Fruit fly (Drosophila melanogaster) whole organism, prepupa: ENCODE results near the gene mex1.
A peak's percentile ranks its signal among the peaks of the same experiment; 100 is the strongest.

Experiments used
- Blimp-1 ChIP-seq: fragments of 200-800 bp; sonication (Bioruptor generic); optimal IDR thresholded peaks from 3 replicates; lab custom pipeline; 2017; ENCODE audit warnings: missing biosample characterization, missing genetic modification characterization, mild to moderate bottlenecking, moderate library complexity, missing genetic modification reagents
- CG10631 ChIP-seq: fragments of 200-800 bp; sonication (Bioruptor generic); optimal IDR thresholded peaks from 2 replicates; lab custom pipeline; 2016; ENCODE audit warnings: missing biosample characterization, missing genetic modification characterization
- CG10669 ChIP-seq: fragments of 200-800 bp; sonication (Bioruptor generic); optimal IDR thresholded peaks from 3 replicates; lab custom pipeline; 2018; ENCODE audit warnings: missing biosample characterization, mild to moderate bottlenecking, missing genetic modification characterization, moderate library complexity
- CG11294 ChIP-seq: fragments of 200-800 bp; sonication (Bioruptor generic); IDR thresholded peaks from 2 replicates; pipeline ENCODE4 v1.3.6; 2022; ENCODE audit warnings: missing biosample characterization, missing genetic modification characterization
- CG11902 ChIP-seq: fragments of 200-800 bp; sonication (Bioruptor generic); optimal IDR thresholded peaks from 3 replicates; lab custom pipeline; 2016; ENCODE audit warnings: missing biosample characterization, missing genetic modification characterization
- CG1621 ChIP-seq: fragments of 200-800 bp; sonication (Bioruptor generic); optimal IDR thresholded peaks from 3 replicates; lab custom pipeline; 2018; ENCODE audit warnings: missing biosample characterization, mild to moderate bottlenecking, missing genetic modification characterization
- CG16779 ChIP-seq: fragments of 200-800 bp; sonication (Bioruptor generic); optimal IDR thresholded peaks from 3 replicates; lab custom pipeline; 2017; ENCODE audit warnings: missing biosample characterization, mild to moderate bottlenecking, missing genetic modification characterization
- CG3032 ChIP-seq: fragments of 200-800 bp; optimal IDR thresholded peaks from 2 replicates; lab custom pipeline; 2019; ENCODE audit warnings: missing biosample characterization, mild to moderate bottlenecking, missing genetic modification characterization, moderate library complexity
- CG4318 ChIP-seq: fragments of 200-800 bp; sonication (Bioruptor generic); optimal IDR thresholded peaks from 3 replicates; lab custom pipeline; 2017; ENCODE audit warnings: missing biosample characterization, mild to moderate bottlenecking, missing genetic modification characterization
- CG6276 ChIP-seq: fragments of 200-800 bp; sonication (Bioruptor generic); optimal IDR thresholded peaks from 2 replicates; lab custom pipeline; 2017; ENCODE audit warnings: missing biosample characterization, mild to moderate bottlenecking, missing genetic modification characterization
- CG6854 ChIP-seq: fragments of 200-800 bp; sonication (Bioruptor generic); optimal IDR thresholded peaks from 2 replicates; lab custom pipeline; 2017; ENCODE audit warnings: missing biosample characterization, mild to moderate bottlenecking, missing genetic modification characterization
- CG7368 ChIP-seq: fragments of 200-800 bp; sonication (Bioruptor generic); optimal IDR thresholded peaks from 3 replicates; lab custom pipeline; 2016; ENCODE audit warnings: missing biosample characterization, missing genetic modification characterization
- CG8119 ChIP-seq: fragments of 200-800 bp; sonication (Bioruptor generic); IDR thresholded peaks from 3 replicates; pipeline ENCODE4 v1.3.6; 2022; ENCODE audit warnings: missing biosample characterization, missing genetic modification characterization
- CG8319 ChIP-seq: fragments of 200-800 bp; sonication (Bioruptor generic); optimal IDR thresholded peaks from 3 replicates; lab custom pipeline; 2016; ENCODE audit warnings: missing biosample characterization, missing genetic modification characterization
- CG8632 ChIP-seq: fragments of 200-800 bp; sonication (Bioruptor generic); optimal IDR thresholded peaks from 3 replicates; lab custom pipeline; 2016; ENCODE audit warnings: missing biosample characterization, missing genetic modification characterization
- CG9139 ChIP-seq: fragments of 200-800 bp; sonication (Bioruptor generic); optimal IDR thresholded peaks from 3 replicates; lab custom pipeline; 2017; ENCODE audit warnings: missing biosample characterization, mild to moderate bottlenecking, missing genetic modification characterization
- Eip75B ChIP-seq: fragments of 200-800 bp; sonication (Bioruptor generic); optimal IDR thresholded peaks from 3 replicates; lab custom pipeline; 2016; ENCODE audit warnings: missing biosample characterization, missing genetic modification characterization
- Eip78C ChIP-seq: fragments of 200-800 bp; sonication (Bioruptor generic); peaks from one replicate; lab custom pipeline; 2016; ENCODE audit warnings: missing biosample characterization, missing genetic modification characterization
- Ets21C ChIP-seq: fragments of 200-800 bp; sonication (Bioruptor generic); optimal IDR thresholded peaks from 3 replicates; lab custom pipeline; 2016; ENCODE audit warnings: missing biosample characterization, missing genetic modification characterization
- Ets96B ChIP-seq: fragments of 200-800 bp; optimal IDR thresholded peaks from 2 replicates; lab custom pipeline; 2019; ENCODE audit warnings: missing biosample characterization, mild to moderate bottlenecking, missing genetic modification characterization, moderate library complexity
- Gug ChIP-seq: fragments of 200-800 bp; sonication (Bioruptor generic); IDR thresholded peaks from 2 replicates; pipeline ENCODE4 v1.3.6; 2022; ENCODE audit warnings: missing biosample characterization, missing genetic modification characterization
- Hr38 ChIP-seq: sonication (Bioruptor generic); optimal IDR thresholded peaks from 2 replicates; lab custom pipeline; 2016; ENCODE audit warnings: missing biosample characterization, missing genetic modification characterization
- Hr39 ChIP-seq: fragments of 200-800 bp; sonication (Bioruptor generic); optimal IDR thresholded peaks from 2 replicates; lab custom pipeline; 2016; ENCODE audit warnings: missing biosample characterization, missing genetic modification characterization
- Lpt ChIP-seq: fragments of 200-800 bp; sonication (Bioruptor generic); optimal IDR thresholded peaks from 3 replicates; lab custom pipeline; 2016; ENCODE audit warnings: missing biosample characterization, missing genetic modification characterization
- Met ChIP-seq: fragments of 200-800 bp; sonication (Bioruptor generic); optimal IDR thresholded peaks from 3 replicates; lab custom pipeline; 2016; ENCODE audit warnings: missing biosample characterization, missing genetic modification characterization
- OdsH ChIP-seq: fragments of 200-800 bp; sonication (Bioruptor generic); optimal IDR thresholded peaks from 3 replicates; lab custom pipeline; 2016; ENCODE audit warnings: missing biosample characterization, missing genetic modification characterization
- Smox ChIP-seq: fragments of 200-800 bp; sonication (Bioruptor generic); optimal IDR thresholded peaks from 3 replicates; lab custom pipeline; 2016; ENCODE audit warnings: missing biosample characterization, missing genetic modification characterization
- Sox102F ChIP-seq: fragments of 200-800 bp; sonication (Bioruptor generic); optimal IDR thresholded peaks from 2 replicates; lab custom pipeline; 2016; ENCODE audit warnings: missing biosample characterization, mild to moderate bottlenecking, missing genetic modification characterization
- Sox14 ChIP-seq: fragments of 200-800 bp; sonication (Bioruptor generic); optimal IDR thresholded peaks from 3 replicates; lab custom pipeline; 2016; ENCODE audit warnings: missing biosample characterization, missing genetic modification characterization
- achi ChIP-seq: fragments of 200-800 bp; sonication (Bioruptor generic); optimal IDR thresholded peaks from 3 replicates; lab custom pipeline; 2016; ENCODE audit warnings: missing biosample characterization, missing genetic modification characterization
- cyc ChIP-seq: fragments of 200-800 bp; sonication (Bioruptor generic); optimal IDR thresholded peaks from 3 replicates; lab custom pipeline; 2016; ENCODE audit warnings: missing biosample characterization, missing genetic modification characterization
- dac ChIP-seq: fragments of 200-800 bp; sonication (Bioruptor generic); optimal IDR thresholded peaks from 2 replicates; lab custom pipeline; 2017; ENCODE audit warnings: missing biosample characterization, mild to moderate bottlenecking, missing genetic modification characterization
- eg ChIP-seq: fragments of 200-800 bp; sonication (Bioruptor generic); IDR thresholded peaks from 3 replicates; pipeline ENCODE4 v1.3.6; 2022; ENCODE audit warnings: missing biosample characterization, missing genetic modification characterization
- fd59A ChIP-seq: fragments of 200-800 bp; sonication (Bioruptor generic); optimal IDR thresholded peaks from 2 replicates; lab custom pipeline; 2017; ENCODE audit warnings: missing biosample characterization, mild to moderate bottlenecking, missing genetic modification characterization, missing genetic modification reagents
- fd85E ChIP-seq: fragments of 200-800 bp; sonication (Bioruptor generic); optimal IDR thresholded peaks from 3 replicates; lab custom pipeline; 2016; ENCODE audit warnings: missing biosample characterization, missing genetic modification characterization
- fkh ChIP-seq: fragments of 200-800 bp; sonication (Bioruptor generic); optimal IDR thresholded peaks from 3 replicates; lab custom pipeline; 2017; ENCODE audit warnings: missing biosample characterization, mild to moderate bottlenecking, missing genetic modification characterization, moderate library complexity
- lz ChIP-seq: fragments of 200-800 bp; sonication (Bioruptor generic); optimal IDR thresholded peaks from 3 replicates; lab custom pipeline; 2016; ENCODE audit warnings: missing biosample characterization, missing genetic modification characterization
- net ChIP-seq: fragments of 200-800 bp; sonication (Bioruptor generic); optimal IDR thresholded peaks from 3 replicates; lab custom pipeline; 2016; ENCODE audit warnings: missing biosample characterization, missing genetic modification characterization
- salr ChIP-seq, 2 experiments: fragments of 200-800 bp; sonication (Bioruptor generic); optimal IDR thresholded peaks; 3 replicates each; lab custom pipeline; 2016 to 2018; ENCODE audit warnings: missing biosample characterization in 2 of 2, missing genetic modification characterization in 2 of 2, mild to moderate bottlenecking in 1 of 2
- spab ChIP-seq: fragments of 200-800 bp; sonication (Bioruptor generic); optimal IDR thresholded peaks from 2 replicates; lab custom pipeline; 2017; ENCODE audit warnings: missing biosample characterization, mild to moderate bottlenecking, missing genetic modification characterization, missing genetic modification reagents
- ss ChIP-seq, 2 experiments: fragments of 200-800 bp; sonication (Bioruptor generic); optimal IDR thresholded peaks; 2 replicates in 1 of 2; 3 replicates in 1 of 2; lab custom pipeline; 2017 to 2018; ENCODE audit warnings: mild to moderate bottlenecking in 2 of 2, missing biosample characterization in 2 of 2, missing genetic modification characterization in 2 of 2, moderate library complexity in 1 of 2
- svp ChIP-seq: fragments of 200-800 bp; sonication (Bioruptor generic); peaks from one replicate; lab custom pipeline; 2016; ENCODE audit warnings: missing biosample characterization, missing genetic modification characterization
- topi ChIP-seq: fragments of 200-800 bp; sonication (Bioruptor generic); optimal IDR thresholded peaks from 3 replicates; lab custom pipeline; 2016; ENCODE audit warnings: missing biosample characterization, missing genetic modification characterization

The mex1 gene

dm6 chr3L:15533402-15534129, 14.2 kb upstream of the mex1 start (continued):
- TF ChIP-seq CG16779 (peak; percentile 47), achi (GFP tag; lab: Kevin White, UChicago) (peak; percentile 71), fd85E (GFP tag; lab: Kevin White, UChicago) (no peak), OdsH (GFP tag; lab: Kevin White, UChicago) (peak; percentile 65), Eip78C (GFP tag; lab: Kevin White, UChicago) (peak; percentile 94), svp (GFP tag; lab: Kevin White, UChicago) (peak; percentile 97), CG11902 (GFP tag; lab: Kevin White, UChicago) (peak; percentile 35), CG4318 (peak; percentile 20), eg (peak; percentile 39; the same call in 2 of the 3 replicates), Hr39 (GFP tag; lab: Kevin White, UChicago) (peak; percentile 89), ss (GFP tag; optimal IDR thresholded peaks at IDR 0.05; lab: Kevin White, UChicago) (peak; percentile 64 to 66), CG11294 (GFP tag; lab: Robert Waterston, UW) (no peak), Ets21C (peak; percentile 79), Lpt (GFP tag; lab: Kevin White, UChicago) (peak; percentile 64), CG6276 (GFP tag; lab: Kevin White, UChicago) (peak; percentile 59), spab (peak; percentile 55), net (GFP tag; lab: Kevin White, UChicago) (peak; percentile 50), CG3032 (peak; percentile 72), CG10669 (GFP tag; lab: Kevin White, UChicago) (peak; percentile 63), CG10631 (GFP tag; lab: Kevin White, UChicago) (peak; percentile 79), topi (peak; percentile 84), CG1621 (tag; lab: Kevin White, UChicago) (peak; percentile 54), CG8119 (GFP tag; lab: Robert Waterston, UW) (peak; percentile 75), Blimp-1 (GFP tag; lab: Kevin White, UChicago) (peak; percentile 52), cyc (GFP tag; lab: Kevin White, UChicago) (peak; percentile 84), lz (GFP tag; lab: Kevin White, UChicago) (peak; percentile 76), CG9139 (GFP tag; lab: Kevin White, UChicago) (peak; percentile 53), Sox14 (GFP tag; lab: Kevin White, UChicago) (peak; percentile 88), Met (peak; percentile 90), CG8632 (GFP tag; lab: Kevin White, UChicago) (peak; percentile 31), Gug (GFP tag; lab: Robert Waterston, UW) (peak; percentile 24; the same call in 1 of the 2 replicates), Sox102F (GFP tag; lab: Kevin White, UChicago) (peak; percentile 80), dac (GFP tag; lab: Kevin White, UChicago) (peak; percentile 61), fkh (GFP tag; lab: Kevin White, UChicago) (no peak), Ets96B (tag; lab: Kevin White, UChicago) (peak; percentile 66)
- TF ChIP-seq, all 60 proteins: peak for 55

- TF ChIP-seq CG9139 (GFP tag; lab: Kevin White, UChicago) (no peak), Eip78C (GFP tag; lab: Kevin White, UChicago) (peak; percentile 81), dac (GFP tag; lab: Kevin White, UChicago) (no peak), CG1621 (tag; lab: Kevin White, UChicago) (peak; percentile 53), CG11902 (GFP tag; lab: Kevin White, UChicago) (no peak), CG16779 (no peak), CG6854 (GFP tag; lab: Kevin White, UChicago) (peak; percentile 56), Smox (GFP tag; lab: Kevin White, UChicago) (peak; percentile 42), CG10631 (GFP tag; lab: Kevin White, UChicago) (peak; percentile 49), fkh (GFP tag; lab: Kevin White, UChicago) (no peak), Gug (GFP tag; lab: Robert Waterston, UW) (peak; percentile 58), Sox102F (GFP tag; lab: Kevin White, UChicago) (no peak), salr (GFP tag; optimal IDR thresholded peaks at IDR 0.05; lab: Kevin White, UChicago) (peak in 1 of 2 experiments; percentile 57), Hr39 (GFP tag; lab: Kevin White, UChicago) (peak; percentile 61), lz (GFP tag; lab: Kevin White, UChicago) (peak; percentile 25), Hr38 (GFP tag; lab: Kevin White, UChicago) (no peak), CG8632 (GFP tag; lab: Kevin White, UChicago) (no peak), Sox14 (GFP tag; lab: Kevin White, UChicago) (peak; percentile 21), svp (GFP tag; lab: Kevin White, UChicago) (peak; percentile 95), Eip75B (GFP tag; lab: Kevin White, UChicago) (peak; percentile 38), net (GFP tag; lab: Kevin White, UChicago) (no peak), eg (peak; percentile 72; the same call in 2 of the 3 replicates), Blimp-1 (GFP tag; lab: Kevin White, UChicago) (peak; percentile 2), CG8319 (GFP tag; lab: Kevin White, UChicago) (peak; percentile 3), CG11294 (GFP tag; lab: Robert Waterston, UW) (peak; percentile 52; the same call in 1 of the 2 replicates), spab (peak; percentile 52), Met (peak; percentile 63), fd85E (GFP tag; lab: Kevin White, UChicago) (no peak), ss (GFP tag; optimal IDR thresholded peaks at IDR 0.05; lab: Kevin White, UChicago) (no peak), Ets96B (tag; lab: Kevin White, UChicago) (peak; percentile 10), fd59A (no peak), CG7368 (GFP tag; lab: Kevin White, UChicago) (no peak)
These were observed 13.1 kb upstream of the mex1 start for dm6 chr3L:15532368-15533030.
